Worm (Caenorhabditis elegans) whole organism, L1 larva: Measurements from ENCODE around the gene F26F4.8.
A peak's percentile ranks its signal among the peaks of the same experiment; 100 is the strongest.

Source experiments
- C16A3.4 ChIP-seq: fragments of 150-350 bp; optimal IDR thresholded peaks from 2 replicates; lab custom pipeline; 2014; ENCODE audit warnings: missing biosample characterization, missing genetic modification characterization
- F16B12.6 ChIP-seq: fragments of 150-350 bp; optimal IDR thresholded peaks from 2 replicates; lab custom pipeline; 2014; ENCODE audit warnings: missing biosample characterization, missing genetic modification characterization
- ceh-63 ChIP-seq: fragments of 200-800 bp; sonication (Bioruptor generic); optimal IDR thresholded peaks from 2 replicates; lab custom pipeline; 2018; ENCODE audit warnings: mild to moderate bottlenecking, missing genetic modification characterization, missing compliant biosample characterization
- ceh-82 ChIP-seq, 3 experiments: fragments of 150-350 bp in 1 of 3; sonication (generic microtip) in 2 of 3; optimal IDR thresholded peaks; 2 replicates each; lab custom pipeline; 2014 to 2017; ENCODE audit warnings: missing biosample characterization in 3 of 3, missing genetic modification characterization in 3 of 3
- ceh-90 ChIP-seq: sonication (generic microtip); optimal IDR thresholded peaks from 2 replicates; lab custom pipeline; 2016; ENCODE audit warnings: missing genetic modification characterization, missing compliant biosample characterization
- ces-1 ChIP-seq: fragments of 150-350 bp; optimal IDR thresholded peaks from 2 replicates; lab custom pipeline; 2014; ENCODE audit warnings: missing biosample characterization, missing genetic modification reagents, missing genetic modification characterization
- dpl-1 ChIP-seq, 3 experiments: fragments of 150-350 bp in 2 of 3; sonication (generic microtip) in 1 of 3; optimal IDR thresholded peaks; 2 replicates each; lab custom pipeline; 2014 to 2017; ENCODE audit warnings: missing biosample characterization in 3 of 3, missing genetic modification characterization in 3 of 3, missing genetic modification reagents in 3 of 3
- dsc-1 ChIP-seq: sonication (generic microtip); optimal IDR thresholded peaks from 2 replicates; lab custom pipeline; 2016; ENCODE audit warnings: mild to moderate bottlenecking, missing genetic modification characterization, missing compliant biosample characterization
- efl-1 ChIP-seq, 4 experiments: fragments of 150-350 bp; optimal IDR thresholded peaks in 3 of 4; peaks in 1 of 4; 1 replicate in 1 of 4; 2 replicates in 3 of 4; lab custom pipeline; 2014; ENCODE audit warnings: missing biosample characterization in 2 of 4, missing genetic modification characterization in 2 of 4, missing genetic modification reagents in 2 of 4
- egl-13 ChIP-seq: sonication (generic microtip); optimal IDR thresholded peaks from 2 replicates; lab custom pipeline; 2016; ENCODE audit warnings: missing genotype, missing genetic modification reagents, missing genetic modification characterization, missing compliant biosample characterization
- elt-2 ChIP-seq: sonication (generic microtip); optimal IDR thresholded peaks from 2 replicates; lab custom pipeline; 2016; ENCODE audit warnings: missing genetic modification characterization, mild to moderate bottlenecking, inconsistent platforms, missing compliant biosample characterization, missing genetic modification reagents
- ets-5 ChIP-seq: fragments of 200-800 bp; sonication (Bioruptor generic); IDR thresholded peaks from 2 replicates; pipeline ENCODE4 v1.3.6; 2022; ENCODE audit warnings: missing genetic modification characterization, missing compliant biosample characterization
- fkh-10 ChIP-seq: sonication (generic microtip); optimal IDR thresholded peaks from 2 replicates; lab custom pipeline; 2017; ENCODE audit warnings: missing biosample characterization, missing genetic modification reagents, missing genetic modification characterization
- grh-1 ChIP-seq: fragments of 200-800 bp; sonication (Bioruptor generic); IDR thresholded peaks from 2 replicates; pipeline ENCODE4 v1.3.6; 2022; ENCODE audit warnings: missing genetic modification reagents, missing genetic modification characterization, missing compliant biosample characterization
- hlh-4 ChIP-seq: sonication (generic microtip); optimal IDR thresholded peaks from 2 replicates; lab custom pipeline; 2016; ENCODE audit warnings: mild to moderate bottlenecking, missing genetic modification characterization, missing compliant biosample characterization
- irx-1 ChIP-seq: sonication (generic microtip); optimal IDR thresholded peaks from 2 replicates; lab custom pipeline; 2016; ENCODE audit warnings: missing genetic modification characterization, missing compliant biosample characterization
- lin-39 ChIP-seq: fragments of 150-350 bp; optimal IDR thresholded peaks from 2 replicates; lab custom pipeline; 2014; ENCODE audit warnings: missing biosample characterization, missing genetic modification reagents, missing genetic modification characterization
- lir-3 ChIP-seq: sonication (generic microtip); optimal IDR thresholded peaks from 2 replicates; lab custom pipeline; 2016; ENCODE audit warnings: mild to moderate bottlenecking, missing genetic modification characterization, moderate library complexity, missing compliant biosample characterization; ENCODE audit not compliant: poor library complexity
- lsy-2 ChIP-seq, 2 experiments: fragments of 150-350 bp; optimal IDR thresholded peaks; 2 replicates each; lab custom pipeline; 2014; ENCODE audit warnings: missing biosample characterization in 2 of 2, missing genetic modification characterization in 2 of 2
- mab-9 ChIP-seq: fragments of 200-800 bp; sonication (Bioruptor generic); IDR thresholded peaks from 2 replicates; pipeline ENCODE4 v1.3.6; 2022; ENCODE audit warnings: missing genetic modification reagents, missing genetic modification characterization, missing compliant biosample characterization
- nhr-12 ChIP-seq: sonication (generic microtip); optimal IDR thresholded peaks from 2 replicates; lab custom pipeline; 2017; ENCODE audit warnings: missing biosample characterization, missing genetic modification characterization
- nhr-19 ChIP-seq: fragments of 200-800 bp; sonication (Bioruptor generic); conservative IDR thresholded peaks from 2 replicates; pipeline ENCODE4 v1.3.6; 2022; ENCODE audit warnings: missing genetic modification characterization, missing compliant biosample characterization
- nhr-20 ChIP-seq: sonication (generic microtip); optimal IDR thresholded peaks from 2 replicates; lab custom pipeline; 2016; ENCODE audit warnings: mild to moderate bottlenecking, missing genetic modification characterization, missing compliant biosample characterization
- nhr-237 ChIP-seq: fragments of 150-350 bp; optimal IDR thresholded peaks from 2 replicates; lab custom pipeline; 2014; ENCODE audit warnings: missing biosample characterization, missing genetic modification characterization
- nhr-28 ChIP-seq: fragments of 150-350 bp; optimal IDR thresholded peaks from 2 replicates; lab custom pipeline; 2014; ENCODE audit warnings: missing biosample characterization, missing genetic modification characterization
- nhr-47 ChIP-seq: sonication (generic microtip); optimal IDR thresholded peaks from 2 replicates; lab custom pipeline; 2016; ENCODE audit warnings: mild to moderate bottlenecking, missing genetic modification characterization, moderate library complexity, missing compliant biosample characterization
- nhr-71 ChIP-seq: sonication (generic microtip); optimal IDR thresholded peaks from 2 replicates; lab custom pipeline; 2016; ENCODE audit warnings: mild to moderate bottlenecking, missing genetic modification characterization, moderate library complexity, missing compliant biosample characterization
- nhr-90 ChIP-seq: sonication (generic microtip); optimal IDR thresholded peaks from 2 replicates; lab custom pipeline; 2016; ENCODE audit warnings: mild to moderate bottlenecking, missing genetic modification characterization, missing compliant biosample characterization; ENCODE audit not compliant: poor library complexity
- rnt-1 ChIP-seq: sonication (generic microtip); optimal IDR thresholded peaks from 2 replicates; lab custom pipeline; 2016; ENCODE audit warnings: mild to moderate bottlenecking, missing genetic modification characterization, moderate library complexity, missing compliant biosample characterization
- skn-1 ChIP-seq: fragments of 150-350 bp; optimal IDR thresholded peaks from 2 replicates; lab custom pipeline; 2014; ENCODE audit warnings: missing biosample characterization, missing genetic modification characterization
- snpc-4 ChIP-seq: fragments of 150-350 bp; optimal IDR thresholded peaks from 2 replicates; lab custom pipeline; 2014; ENCODE audit warnings: missing biosample characterization, missing genetic modification characterization
- snu-23 ChIP-seq: sonication (generic microtip); optimal IDR thresholded peaks from 2 replicates; lab custom pipeline; 2016; ENCODE audit warnings: missing genetic modification characterization, missing compliant biosample characterization
- sox-4 ChIP-seq: sonication (generic microtip); optimal IDR thresholded peaks from 2 replicates; lab custom pipeline; 2016; ENCODE audit warnings: missing genetic modification characterization, missing compliant biosample characterization
- tbx-2 ChIP-seq: sonication (generic microtip); optimal IDR thresholded peaks from 2 replicates; lab custom pipeline; 2016; ENCODE audit warnings: missing genetic modification characterization, missing compliant biosample characterization
- tlp-1 ChIP-seq: fragments of 150-350 bp; optimal IDR thresholded peaks from 2 replicates; lab custom pipeline; 2014; ENCODE audit warnings: missing biosample characterization, missing genetic modification characterization
- unc-30 ChIP-seq: sonication (generic microtip); optimal IDR thresholded peaks from 2 replicates; lab custom pipeline; 2017; ENCODE audit warnings: missing biosample characterization, missing genetic modification characterization
- unc-86 ChIP-seq: sonication (generic microtip); optimal IDR thresholded peaks from 2 replicates; lab custom pipeline; 2016; ENCODE audit warnings: missing genetic modification characterization, missing compliant biosample characterization
- vab-15 ChIP-seq: sonication (generic microtip); optimal IDR thresholded peaks from 2 replicates; lab custom pipeline; 2017; ENCODE audit warnings: missing genotype, mild to moderate bottlenecking, missing genetic modification characterization, missing compliant biosample characterization
- zag-1 ChIP-seq: fragments of 150-350 bp; optimal IDR thresholded peaks from 2 replicates; lab custom pipeline; 2014; ENCODE audit warnings: missing biosample characterization, missing genetic modification characterization
- zip-4 ChIP-seq: fragments of 200-800 bp; sonication (Bioruptor generic); optimal IDR thresholded peaks from 2 replicates; lab custom pipeline; 2018; ENCODE audit warnings: mild to moderate bottlenecking, missing genetic modification characterization, moderate library complexity, missing compliant biosample characterization
- ztf-11 ChIP-seq, 2 experiments: sonication (generic microtip); optimal IDR thresholded peaks; 2 replicates each; lab custom pipeline; 2016 to 2017; ENCODE audit warnings: missing genetic modification characterization in 2 of 2, missing biosample characterization in 1 of 2, missing compliant biosample characterization in 1 of 2
- ztf-4 ChIP-seq: fragments of 150-350 bp; optimal IDR thresholded peaks from 2 replicates; lab custom pipeline; 2014; ENCODE audit warnings: missing biosample characterization, missing genetic modification characterization

The F26F4.8 gene

ce11 chrIII:4863127-4863526 is 42.1 kb downstream of the F26F4.8 start, which contains the start of gene coq-8:
coq-8 (plus strand) TSS chrIII:4863427.
- TF ChIP-seq dpl-1 (GFP tag; optimal IDR thresholded peaks at IDR 0.05; lab: Kevin White, UChicago) (no peak), mab-9 (GFP tag; lab: Robert Waterston, UW) (no peak), zip-4 (GFP tag; lab: Kevin White, UChicago) (no peak), zag-1 (tag; lab: Kevin White, UChicago) (no peak), hlh-4 (tag; lab: Kevin White, UChicago) (no peak), egl-13 (no peak), ceh-90 (tag; lab: Kevin White, UChicago) (no peak), dsc-1 (tag; lab: Kevin White, UChicago) (no peak)

ce11 chrIII:4861744-4862401 is 43.4 kb downstream of the F26F4.8 start, which contains the start of the genes C35D10.10 and C35D10.5:
C35D10.10 (minus strand) TSS chrIII:4861794.
C35D10.5 (plus strand) TSS chrIII:4862351.
- no peak for TF ChIP-seq efl-1 (optimal IDR thresholded peaks at IDR 0.05; lab: Kevin White, UChicago)
- peak in 1 of 2 experiments; percentile 27 for TF ChIP-seq efl-1 (GFP tag; optimal IDR thresholded peaks at IDR 0.05 in 1 of 2; lab: Kevin White, UChicago)
- peak in 2 of 3 experiments; percentile 4 to 17 for TF ChIP-seq dpl-1 (GFP tag; optimal IDR thresholded peaks at IDR 0.05; lab: Kevin White, UChicago)
- TF ChIP-seq lir-3 (tag; lab: Kevin White, UChicago) = peak; percentile 62
- peak; percentile 42 for TF ChIP-seq nhr-47 (tag; lab: Kevin White, UChicago)
- TF ChIP-seq ztf-11 (tag; optimal IDR thresholded peaks at IDR 0.05; lab: Kevin White, UChicago) = peak in 1 of 2 experiments; percentile 39
- TF ChIP-seq tbx-2 (tag; lab: Kevin White, UChicago) = peak; percentile 20
- TF ChIP-seq ceh-90 (tag; lab: Kevin White, UChicago) = peak; percentile 81
- no peak for TF ChIP-seq tlp-1 (tag; lab: Kevin White, UChicago)
- TF ChIP-seq F16B12.6 (tag; lab: Kevin White, UChicago) = no peak
- peak; percentile 34 for TF ChIP-seq nhr-71 (tag; lab: Kevin White, UChicago)
- TF ChIP-seq nhr-90 (tag; lab: Kevin White, UChicago) = peak; percentile 48
- peak; percentile 4 for TF ChIP-seq snu-23 (GFP tag; lab: Kevin White, UChicago)
- TF ChIP-seq ceh-63 (GFP tag; lab: Kevin White, UChicago) = no peak
- TF ChIP-seq nhr-237 = no peak
- no peak for TF ChIP-seq fkh-10
- TF ChIP-seq nhr-19 (GFP tag; lab: Robert Waterston, UW) = no peak
- peak; percentile 33 for TF ChIP-seq irx-1 (tag; lab: Kevin White, UChicago)
- peak; percentile 8 for TF ChIP-seq rnt-1 (tag; lab: Kevin White, UChicago)
- no peak for TF ChIP-seq elt-2 (tag; lab: Kevin White, UChicago)
- peak; percentile 12 for TF ChIP-seq nhr-20 (tag; lab: Kevin White, UChicago)
- peak in 1 of 2 experiments; percentile 35 for TF ChIP-seq lsy-2 (tag; optimal IDR thresholded peaks at IDR 0.05; lab: Kevin White, UChicago)
- TF ChIP-seq nhr-28 (tag; lab: Kevin White, UChicago) = no peak
- TF ChIP-seq unc-30 = no peak
- peak; percentile 7 for TF ChIP-seq dsc-1 (tag; lab: Kevin White, UChicago)

ce11 chrIII:4859039-4859438 is 46.2 kb downstream of the F26F4.8 start, which contains the start of gene C35D10.6:
C35D10.6 (plus strand) TSS chrIII:4859339.
- no peak for TF ChIP-seq efl-1 (optimal IDR thresholded peaks at IDR 0.05; lab: Kevin White, UChicago)
- TF ChIP-seq efl-1 (GFP tag; optimal IDR thresholded peaks at IDR 0.05 in 1 of 2; lab: Kevin White, UChicago) = peak in 1 of 2 experiments; percentile 76
- no peak for TF ChIP-seq F16B12.6 (tag; lab: Kevin White, UChicago)
- TF ChIP-seq irx-1 (tag; lab: Kevin White, UChicago) = no peak

ce11 chrIII:4856992-4857391 is 48.3 kb downstream of the F26F4.8 start:
- TF ChIP-seq grh-1 (GFP tag; lab: Robert Waterston, UW) (no peak), elt-2 (tag; lab: Kevin White, UChicago) (no peak), ces-1 (GFP tag; lab: Kevin White, UChicago) (no peak), sox-4 (tag; lab: Kevin White, UChicago) (no peak), ceh-90 (tag; lab: Kevin White, UChicago) (no peak), snpc-4 (tag; lab: Kevin White, UChicago) (no peak), ets-5 (GFP tag; lab: Robert Waterston, UW) (no peak), nhr-47 (tag; lab: Kevin White, UChicago) (no peak), unc-86 (tag; lab: Kevin White, UChicago) (no peak), dpl-1 (GFP tag; optimal IDR thresholded peaks at IDR 0.05; lab: Kevin White, UChicago) (no peak), vab-15 (tag; lab: Kevin White, UChicago) (no peak), ztf-4 (no peak), nhr-12 (tag; lab: Kevin White, UChicago) (no peak), skn-1 (no peak), tbx-2 (tag; lab: Kevin White, UChicago) (no peak), nhr-19 (GFP tag; lab: Robert Waterston, UW) (no peak), ceh-82 (tag; optimal IDR thresholded peaks at IDR 0.05; lab: Kevin White, UChicago) (no peak), dsc-1 (tag; lab: Kevin White, UChicago) (no peak), lin-39 (tag; lab: Kevin White, UChicago) (no peak), C16A3.4 (tag; lab: Kevin White, UChicago) (no peak)
- TF ChIP-seq, all 84 proteins: peak for 0
